Worm (Caenorhabditis elegans) whole organism, young adult: ENCODE results near the gene R07E5.19.
A peak's percentile ranks its signal among the peaks of the same experiment; 100 is the strongest.

ENCODE experiments used
- B0019.2 ChIP-seq: fragments of 200-800 bp; sonication (Bioruptor generic); conservative IDR thresholded peaks from 2 replicates; pipeline ENCODE4 v1.3.6; 2022; ENCODE audit warnings: missing genetic modification reagents, missing genetic modification characterization, missing compliant biosample characterization
- F10E7.11 ChIP-seq: sonication (generic microtip); optimal IDR thresholded peaks from 2 replicates; lab custom pipeline; 2017; ENCODE audit warnings: mild to moderate bottlenecking, missing genetic modification characterization, moderate library complexity, missing compliant biosample characterization
- F33H1.4 ChIP-seq: fragments of 200-800 bp; sonication (Bioruptor generic); IDR thresholded peaks from 2 replicates; pipeline ENCODE4 v1.3.6; 2022; ENCODE audit warnings: missing genetic modification reagents, missing genetic modification characterization, missing compliant biosample characterization
- T26A5.8 ChIP-seq: sonication (generic microtip); optimal IDR thresholded peaks from 2 replicates; lab custom pipeline; 2016; ENCODE audit warnings: missing genetic modification characterization, missing compliant biosample characterization
- Y79H2A.3 ChIP-seq: fragments of 200-800 bp; sonication (Bioruptor generic); conservative IDR thresholded peaks from 2 replicates; pipeline ENCODE4 v1.3.6; 2022; ENCODE audit warnings: missing genetic modification reagents, missing genetic modification characterization, missing compliant biosample characterization
- akir-1 ChIP-seq: fragments of 200-800 bp; sonication (Bioruptor generic); optimal IDR thresholded peaks from 2 replicates; lab custom pipeline; 2018; ENCODE audit warnings: mild to moderate bottlenecking, missing genetic modification characterization, moderate library complexity, missing compliant biosample characterization
- attf-3 ChIP-seq: fragments of 200-800 bp; sonication (Bioruptor generic); conservative IDR thresholded peaks from 2 replicates; pipeline ENCODE4 v1.3.6; 2022; ENCODE audit warnings: missing genetic modification reagents, missing genetic modification characterization, missing compliant biosample characterization
- bed-2 ChIP-seq: fragments of 200-800 bp; sonication (Bioruptor generic); IDR thresholded peaks from 2 replicates; pipeline ENCODE4 v1.3.6; 2022; ENCODE audit warnings: missing genetic modification reagents, missing genetic modification characterization, missing compliant biosample characterization
- chd-7 ChIP-seq: sonication (generic microtip); optimal IDR thresholded peaks from 2 replicates; lab custom pipeline; 2016; ENCODE audit warnings: mild to moderate bottlenecking, missing genetic modification characterization, moderate library complexity, missing compliant biosample characterization
- die-1 ChIP-seq: sonication (generic microtip); optimal IDR thresholded peaks from 2 replicates; lab custom pipeline; 2016; ENCODE audit warnings: missing genotype, mild to moderate bottlenecking, missing genetic modification characterization, missing compliant biosample characterization
- dpff-1 ChIP-seq: sonication (generic microtip); optimal IDR thresholded peaks from 2 replicates; lab custom pipeline; 2017; ENCODE audit warnings: mild to moderate bottlenecking, missing genetic modification characterization, missing compliant biosample characterization
- dpl-1 ChIP-seq: fragments of 150-350 bp; optimal IDR thresholded peaks from 2 replicates; lab custom pipeline; 2014; ENCODE audit warnings: missing biosample characterization, missing genetic modification reagents, missing genetic modification characterization
- egl-18 ChIP-seq: fragments of 200-800 bp; sonication (Bioruptor generic); IDR thresholded peaks from 2 replicates; pipeline ENCODE4 v1.3.6; 2022; ENCODE audit warnings: missing genetic modification reagents, missing genetic modification characterization, missing compliant biosample characterization
- ets-4 ChIP-seq: fragments of 200-800 bp; sonication (Bioruptor generic); optimal IDR thresholded peaks from 2 replicates; lab custom pipeline; 2018; ENCODE audit warnings: mild to moderate bottlenecking, missing genetic modification characterization, missing compliant biosample characterization
- fkh-3 ChIP-seq: sonication (generic microtip); optimal IDR thresholded peaks from 2 replicates; lab custom pipeline; 2016; ENCODE audit warnings: mild to moderate bottlenecking, missing genetic modification characterization, missing compliant biosample characterization
- hmg-1.2 ChIP-seq: fragments of 200-800 bp; sonication (Bioruptor generic); IDR thresholded peaks from 2 replicates; pipeline ENCODE4 v1.3.6; 2022; ENCODE audit warnings: missing genetic modification reagents, missing genetic modification characterization, missing compliant biosample characterization
- hmg-20 ChIP-seq: fragments of 200-800 bp; sonication (Bioruptor generic); IDR thresholded peaks from 2 replicates; pipeline ENCODE4 v1.3.6; 2022; ENCODE audit warnings: missing genetic modification reagents, missing genetic modification characterization, missing compliant biosample characterization
- lag-1 ChIP-seq: fragments of 200-800 bp; sonication (Bioruptor generic); IDR thresholded peaks from 2 replicates; pipeline ENCODE4 v1.3.6; 2022; ENCODE audit warnings: missing genetic modification reagents, missing genetic modification characterization, missing compliant biosample characterization
- let-607 ChIP-seq, 2 experiments: fragments of 200-800 bp in 1 of 2; sonication (Bioruptor generic) in 1 of 2; sonication (generic microtip) in 1 of 2; optimal IDR thresholded peaks; 2 replicates each; lab custom pipeline; 2016 to 2018; ENCODE audit warnings: mild to moderate bottlenecking in 2 of 2, missing compliant biosample characterization in 2 of 2, missing genetic modification characterization in 2 of 2, moderate library complexity in 2 of 2, missing genotype in 1 of 2
- lin-26 ChIP-seq: fragments of 200-800 bp; sonication (Bioruptor generic); IDR thresholded peaks from 2 replicates; pipeline ENCODE4 v1.3.6; 2022; ENCODE audit warnings: missing genetic modification reagents, missing genetic modification characterization, missing compliant biosample characterization
- lin-35 ChIP-seq, 3 experiments: fragments of 150-350 bp in 2 of 3; sonication (generic microtip) in 1 of 3; optimal IDR thresholded peaks; 2 replicates each; lab custom pipeline; 2014 to 2018; ENCODE audit warnings: missing biosample characterization in 3 of 3, missing genetic modification characterization in 3 of 3, missing genetic modification reagents in 3 of 3
- lin-54 ChIP-seq: fragments of 200-800 bp; sonication (Bioruptor generic); optimal IDR thresholded peaks from 2 replicates; lab custom pipeline; 2018; ENCODE audit warnings: mild to moderate bottlenecking, missing genetic modification characterization, missing compliant biosample characterization
- madf-6 ChIP-seq: fragments of 200-800 bp; sonication (Bioruptor generic); IDR thresholded peaks from 2 replicates; pipeline ENCODE4 v1.3.6; 2022; ENCODE audit warnings: missing genetic modification reagents, missing genetic modification characterization, missing compliant biosample characterization
- mcd-1 ChIP-seq: fragments of 200-800 bp; sonication (Bioruptor generic); IDR thresholded peaks from 2 replicates; pipeline ENCODE4 v1.3.6; 2022; ENCODE audit warnings: missing genetic modification reagents, missing genetic modification characterization, missing compliant biosample characterization
- mxl-1 ChIP-seq: sonication (generic microtip); optimal IDR thresholded peaks from 2 replicates; lab custom pipeline; 2016; ENCODE audit warnings: missing genetic modification characterization, missing compliant biosample characterization
- nfya-1 ChIP-seq: sonication (generic microtip); optimal IDR thresholded peaks from 2 replicates; lab custom pipeline; 2017; ENCODE audit warnings: antibody characterized with exemption, missing compliant biosample characterization, missing genetic modification characterization, borderline replicate concordance; ENCODE audit not compliant: insufficient read depth
- rec-8 ChIP-seq, 2 experiments: sonication (generic microtip); optimal IDR thresholded peaks; 2 replicates each; lab custom pipeline; 2016; ENCODE audit warnings: mild to moderate bottlenecking in 2 of 2, missing genetic modification characterization in 2 of 2, missing genetic modification reagents in 2 of 2, missing genotype in 2 of 2, missing biosample characterization in 1 of 2, missing compliant biosample characterization in 1 of 2, moderate library complexity in 1 of 2
- rpc-1 ChIP-seq, 2 experiments: fragments of 150-350 bp in 1 of 2; sonication (generic microtip) in 1 of 2; optimal IDR thresholded peaks; 2 replicates each; lab custom pipeline; 2014 to 2018; ENCODE audit warnings: missing biosample characterization in 1 of 2, missing genetic modification characterization in 1 of 2, missing genetic modification reagents in 1 of 2, missing genotype in 1 of 2
- sdz-38 ChIP-seq: sonication (generic microtip); optimal IDR thresholded peaks from 2 replicates; lab custom pipeline; 2016; ENCODE audit warnings: missing genotype, missing genetic modification characterization, missing compliant biosample characterization
- unc-130 ChIP-seq: sonication (generic microtip); optimal IDR thresholded peaks from 2 replicates; lab custom pipeline; 2016; ENCODE audit warnings: missing genetic modification reagents, missing genetic modification characterization, missing compliant biosample characterization
- unc-62 ChIP-seq: fragments of 150-350 bp; optimal IDR thresholded peaks from 2 replicates; lab custom pipeline; 2014; ENCODE audit warnings: missing biosample characterization, missing genetic modification reagents, missing genetic modification characterization
- zfh-2 ChIP-seq: fragments of 200-800 bp; sonication (Bioruptor generic); conservative IDR thresholded peaks from 2 replicates; pipeline ENCODE4 v1.3.6; 2022; ENCODE audit warnings: missing genetic modification reagents, missing genetic modification characterization, missing compliant biosample characterization
- ztf-22 ChIP-seq: fragments of 200-800 bp; sonication (Bioruptor generic); optimal IDR thresholded peaks from 2 replicates; lab custom pipeline; 2018; ENCODE audit warnings: mild to moderate bottlenecking, missing genetic modification characterization, moderate library complexity, missing compliant biosample characterization
- ztf-25 ChIP-seq: fragments of 200-800 bp; sonication (Bioruptor generic); IDR thresholded peaks from 2 replicates; pipeline ENCODE4 v1.3.6; 2022; ENCODE audit warnings: missing genetic modification reagents, missing genetic modification characterization, missing compliant biosample characterization
- ztf-3 ChIP-seq: fragments of 200-800 bp; sonication (Bioruptor generic); optimal IDR thresholded peaks from 2 replicates; lab custom pipeline; 2018; ENCODE audit warnings: mild to moderate bottlenecking, missing genetic modification characterization, missing compliant biosample characterization

The R07E5.19 gene

DNA sequence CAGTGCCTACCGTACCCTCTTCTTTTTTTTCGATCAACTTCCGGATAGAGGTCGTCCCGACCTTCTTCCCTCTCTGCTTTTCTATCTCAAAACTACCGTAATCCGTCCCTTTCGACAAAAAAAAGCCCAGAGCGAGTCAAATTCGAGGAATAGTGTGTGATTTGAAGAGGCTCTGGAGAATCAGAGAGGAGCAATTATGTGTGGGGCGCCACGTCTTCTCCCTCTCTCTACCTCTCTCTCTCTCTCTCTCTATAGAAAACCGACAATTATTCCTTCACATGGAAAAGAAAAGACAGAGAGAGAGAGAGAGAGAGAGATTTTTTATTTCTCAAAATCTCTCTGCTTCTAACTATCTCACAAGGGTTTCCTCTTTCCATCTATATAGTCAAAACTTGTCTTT is 38.7 kb upstream of the R07E5.19 start:
- TF ChIP-seq attf-3, result no peak
- peak; percentile 27; the same call in 1 of the 2 replicates for TF ChIP-seq hmg-1.2 (GFP tag; lab: Robert Waterston, UW)

DNA sequence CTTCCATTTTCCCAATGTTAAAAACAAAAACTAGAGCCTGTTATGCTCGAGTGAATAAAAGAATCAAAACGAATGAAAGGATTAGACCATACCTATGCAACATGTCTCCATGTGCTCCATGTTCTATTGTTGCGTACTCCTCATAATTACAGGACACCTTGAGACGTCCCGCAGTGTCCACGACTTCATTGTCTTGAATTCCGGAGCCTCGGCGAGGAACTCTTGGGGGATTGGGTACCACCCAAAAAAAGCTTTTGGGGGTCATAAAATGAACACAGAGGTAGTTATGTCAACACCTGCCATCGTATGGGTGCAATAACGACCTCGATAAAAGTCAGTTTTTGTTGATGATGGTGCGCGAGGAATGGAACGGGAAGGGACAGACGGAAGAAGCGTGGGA is 37.1 kb upstream of the R07E5.19 start:
- TF ChIP-seq lin-26 (GFP tag; lab: Robert Waterston, UW) (0 out of 2 replicates have a peak, but pooled peaks have one; percentile 19), chd-7 (tag; lab: Kevin White, UChicago) (no peak)

DNA sequence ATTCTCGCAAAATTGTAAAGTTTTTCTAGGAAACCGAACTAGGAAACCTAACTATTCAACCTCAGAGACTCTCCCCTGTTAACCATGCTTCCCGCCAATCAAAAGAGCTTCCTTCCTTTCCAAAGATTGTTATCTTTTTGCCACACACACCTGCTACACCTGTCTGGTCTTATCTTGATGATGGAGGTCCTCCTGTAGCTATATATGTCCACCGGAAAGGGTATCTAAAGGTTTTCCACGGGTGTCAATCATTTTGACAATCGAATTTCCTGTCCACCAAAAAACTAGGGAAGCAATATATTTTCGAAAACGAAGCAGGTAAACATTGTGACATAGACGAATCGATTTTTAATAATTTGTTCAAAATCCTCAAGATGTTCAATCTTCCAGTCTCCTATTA is 35.9 kb upstream of the R07E5.19 start:
- TF ChIP-seq akir-1 (GFP tag; lab: Kevin White, UChicago) (no peak), bed-2 (no peak), hmg-20 (no peak), unc-62 (GFP tag; lab: Kevin White, UChicago) (peak; percentile 89), mxl-1 (tag; lab: Kevin White, UChicago) (no peak), madf-6 (GFP tag; lab: Robert Waterston, UW) (no peak), egl-18 (GFP tag; lab: Robert Waterston, UW) (no peak)

DNA sequence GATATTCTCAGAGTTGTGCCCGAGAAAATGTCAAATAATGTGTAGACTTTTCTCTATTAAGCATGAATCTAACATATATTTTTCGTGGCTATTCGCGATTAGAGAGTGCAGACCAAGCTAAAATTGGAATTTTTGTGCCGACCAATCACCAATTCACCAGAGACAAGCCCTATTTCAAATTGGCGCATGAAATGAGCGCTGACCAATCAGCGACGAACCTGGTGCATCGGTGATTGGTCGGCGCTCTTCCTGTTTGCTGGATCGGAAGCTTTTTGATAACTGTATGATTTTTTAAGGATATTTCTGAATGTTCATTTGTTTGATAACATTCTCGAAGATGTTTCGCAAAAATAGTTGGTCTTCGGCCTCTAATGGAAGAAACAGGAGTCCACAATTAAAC is 35.4 kb upstream of the R07E5.19 start:
- TF ChIP-seq zfh-2 (GFP tag; lab: Robert Waterston, UW) (no peak), ztf-25 (GFP tag; lab: Robert Waterston, UW) (0 out of 2 replicates have a peak, but pooled peaks have one; percentile 9)

DNA sequence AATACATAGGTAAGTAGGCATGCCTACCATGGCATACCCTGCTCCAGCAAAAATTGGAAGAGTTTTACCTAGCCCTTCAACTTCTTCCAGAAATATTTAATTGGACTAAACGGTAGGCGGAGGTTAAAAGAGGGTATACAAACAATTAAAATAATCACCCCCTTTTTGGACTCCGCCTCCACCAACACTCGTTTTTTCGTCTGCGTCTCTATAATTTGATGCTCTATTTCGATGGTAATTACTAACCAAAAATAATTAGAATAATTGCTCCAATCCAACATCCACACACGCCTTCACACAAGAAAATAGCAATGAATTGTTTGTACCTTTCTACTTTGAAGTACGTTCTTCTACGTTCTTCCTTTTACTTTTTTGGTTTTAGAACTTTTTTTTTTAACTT is 34.9 kb upstream of the R07E5.19 start:
- no peak for TF ChIP-seq ztf-22 (GFP tag; lab: Kevin White, UChicago)
- TF ChIP-seq lin-35 (GFP tag; optimal IDR thresholded peaks at IDR 0.05; lab: Kevin White, UChicago), result no peak
- TF ChIP-seq dpff-1 (tag; lab: Kevin White, UChicago), result no peak

DNA sequence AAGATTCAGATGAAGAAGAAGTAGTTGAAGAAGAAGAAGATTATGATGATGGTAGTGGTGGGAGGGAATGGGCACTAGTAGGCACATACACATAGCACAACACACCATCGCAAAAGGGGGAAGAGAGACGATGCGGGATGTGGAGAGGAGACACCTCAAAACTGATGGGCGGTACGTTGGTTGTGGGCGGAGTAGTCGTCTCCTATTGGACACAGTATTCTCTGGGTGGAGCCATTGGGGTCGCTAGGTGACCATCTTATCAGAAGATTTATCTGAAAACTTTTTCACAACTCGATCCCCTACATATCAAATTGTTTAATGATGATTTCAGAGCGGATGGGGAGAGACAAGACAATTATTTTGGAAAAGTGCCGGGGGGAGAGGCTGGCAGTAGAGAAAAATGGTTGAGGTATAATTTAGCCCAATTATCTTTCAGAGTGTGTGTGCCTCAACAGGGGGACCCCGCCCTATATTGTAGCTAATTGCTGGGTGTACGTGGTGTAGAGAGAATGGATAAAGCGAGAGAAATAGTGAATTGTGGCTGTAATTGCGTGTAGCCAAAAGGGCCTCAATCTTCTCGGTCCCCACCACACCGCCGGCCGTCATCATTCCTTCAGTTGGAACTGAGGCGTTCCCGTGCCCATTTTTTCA is 33.0 kb upstream of the R07E5.19 start:
- TF ChIP-seq sdz-38 (tag; lab: Kevin White, UChicago), result no peak
- no peak for TF ChIP-seq die-1 (tag; lab: Kevin White, UChicago)
- no peak for TF ChIP-seq let-607 (tag; optimal IDR thresholded peaks at IDR 0.05; lab: Kevin White, UChicago)
- TF ChIP-seq fkh-3, result no peak
- TF ChIP-seq ztf-22 (GFP tag; lab: Kevin White, UChicago), result no peak
- TF ChIP-seq madf-6 (GFP tag; lab: Robert Waterston, UW), result no peak
- TF ChIP-seq, all 124 proteins: peak for 0

DNA sequence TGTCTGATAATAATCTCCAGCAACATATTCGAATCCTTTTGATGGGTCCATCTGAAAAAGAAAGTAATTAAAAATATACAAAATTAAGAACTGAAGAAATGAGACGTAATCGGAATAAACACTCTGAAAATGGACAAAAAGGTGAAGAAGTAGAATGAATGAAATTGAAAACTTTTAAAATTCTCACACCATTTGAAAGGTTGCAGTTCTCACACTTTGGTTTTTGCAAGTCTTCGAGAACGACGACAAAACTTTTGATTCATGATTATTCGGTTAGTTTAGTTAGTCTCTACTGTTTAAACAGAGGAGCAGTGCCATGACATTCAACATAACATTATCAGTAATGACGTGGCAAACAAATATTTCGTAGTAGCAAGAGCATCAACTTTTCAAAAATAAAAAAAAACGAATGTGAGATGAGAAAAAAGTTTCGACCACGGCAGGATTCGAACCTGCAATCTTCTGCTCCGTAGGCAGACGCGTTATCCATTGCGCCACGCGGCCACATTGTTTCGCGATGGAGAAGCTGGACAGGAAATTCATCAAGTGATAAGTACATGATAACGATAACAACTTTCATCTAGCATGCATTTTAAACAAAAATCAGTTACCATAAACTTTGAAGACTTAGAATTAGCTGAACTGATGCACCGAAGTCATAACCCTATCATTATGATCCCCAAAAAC is 32.2 kb upstream of the R07E5.19 start, which contains the start of gene ceh-43:
TSS of gene ceh-43 (minus strand) at position 51 of the 687 bp plus-strand sequence.
- no peak for TF ChIP-seq lag-1
- TF ChIP-seq bed-2, result no peak
- no peak for TF ChIP-seq ztf-3
- peak; percentile 45 for TF ChIP-seq F33H1.4
- no peak for TF ChIP-seq ets-4 (GFP tag; lab: Kevin White, UChicago)
- no peak for TF ChIP-seq dpl-1 (GFP tag; lab: Kevin White, UChicago)
- no peak for TF ChIP-seq T26A5.8 (tag; lab: Kevin White, UChicago)
- no peak for TF ChIP-seq Y79H2A.3
- peak; percentile 15 for TF ChIP-seq lin-54
- TF ChIP-seq mcd-1 (GFP tag; lab: Robert Waterston, UW), result no peak
- no peak for TF ChIP-seq sdz-38 (tag; lab: Kevin White, UChicago)
- no peak for TF ChIP-seq unc-130
- peak; percentile 57 for TF ChIP-seq B0019.2 (GFP tag; lab: Robert Waterston, UW)
- TF ChIP-seq rpc-1 (optimal IDR thresholded peaks at IDR 0.05; lab: Kevin White, UChicago), result peak; percentile 64
- peak; percentile 79 for TF ChIP-seq rpc-1 (tag; optimal IDR thresholded peaks at IDR 0.05; lab: Kevin White, UChicago)
- TF ChIP-seq lin-26 (GFP tag; lab: Robert Waterston, UW), result peak; percentile 78
- TF ChIP-seq rec-8 (tag; optimal IDR thresholded peaks at IDR 0.05; lab: Kevin White, UChicago), result peak in 1 of 2 experiments; percentile 11
- no peak for TF ChIP-seq F10E7.11 (tag; lab: Kevin White, UChicago)
- no peak for TF ChIP-seq nfya-1 (tag; lab: Kevin White, UChicago)
